Worm (Caenorhabditis elegans) whole organism, dauer: ENCODE data around the gene C11E4.8.

ENCODE experiments used
- unc-62 ChIP-seq: sonication (generic microtip); optimal IDR thresholded peaks from 2 replicates; lab custom pipeline; 2017; ENCODE audit warnings: missing biosample characterization, missing genetic modification reagents, missing genetic modification characterization

The C11E4.8 gene

DNA sequence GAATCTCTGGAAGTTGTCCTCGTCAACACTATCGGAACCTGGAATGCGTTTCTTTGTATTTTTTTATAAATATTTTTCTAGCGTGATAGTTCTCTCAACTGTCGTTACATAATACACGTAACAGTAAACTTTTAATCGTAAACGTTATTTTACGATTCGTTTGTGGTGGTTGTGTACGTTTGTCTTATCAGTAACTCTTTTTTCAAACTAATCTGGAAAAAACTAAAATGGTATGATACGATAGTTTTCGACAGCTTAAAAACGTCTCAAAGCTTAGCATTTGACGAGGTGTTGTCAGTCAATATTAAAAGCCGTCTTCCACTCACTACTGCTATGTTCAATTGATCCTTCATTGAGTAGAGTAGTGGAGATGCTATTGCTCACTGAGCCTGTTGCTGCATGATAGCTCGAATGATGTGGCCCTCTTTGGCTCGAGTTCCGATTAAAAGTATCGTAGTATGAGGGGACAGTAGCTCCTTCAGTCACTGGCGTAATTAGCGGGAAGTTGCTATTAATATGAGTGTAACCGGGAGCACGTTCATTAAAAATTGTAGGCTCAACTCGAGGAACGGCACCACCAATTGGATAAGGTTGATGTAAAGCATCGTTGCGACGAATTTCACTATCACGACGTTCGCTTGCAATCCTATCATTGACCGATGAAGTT is 56.7 kb downstream of the C11E4.8 start:
- no peak for TF ChIP-seq unc-62 (GFP tag; lab: Kevin White, UChicago)

DNA sequence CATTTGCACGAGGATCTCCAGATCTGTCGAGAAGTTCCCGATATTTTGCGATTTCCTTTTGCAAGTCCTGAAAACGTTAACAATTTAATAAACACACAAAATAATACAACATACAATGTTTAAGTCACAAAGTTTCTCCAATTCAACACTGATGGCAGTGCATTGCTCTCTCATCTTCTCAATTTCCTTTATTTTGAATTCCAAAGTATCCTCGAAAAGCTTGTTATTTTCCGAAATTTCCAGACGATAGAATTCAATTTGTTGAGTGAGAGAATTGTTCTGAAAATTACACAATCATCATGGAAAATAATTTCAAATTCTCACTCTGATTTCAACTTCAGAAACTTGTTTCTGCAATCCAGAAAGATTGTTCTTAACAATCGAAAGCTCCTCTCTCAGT is 57.7 kb downstream of the C11E4.8 start:
- no peak for TF ChIP-seq unc-62 (GFP tag; lab: Kevin White, UChicago)

DNA sequence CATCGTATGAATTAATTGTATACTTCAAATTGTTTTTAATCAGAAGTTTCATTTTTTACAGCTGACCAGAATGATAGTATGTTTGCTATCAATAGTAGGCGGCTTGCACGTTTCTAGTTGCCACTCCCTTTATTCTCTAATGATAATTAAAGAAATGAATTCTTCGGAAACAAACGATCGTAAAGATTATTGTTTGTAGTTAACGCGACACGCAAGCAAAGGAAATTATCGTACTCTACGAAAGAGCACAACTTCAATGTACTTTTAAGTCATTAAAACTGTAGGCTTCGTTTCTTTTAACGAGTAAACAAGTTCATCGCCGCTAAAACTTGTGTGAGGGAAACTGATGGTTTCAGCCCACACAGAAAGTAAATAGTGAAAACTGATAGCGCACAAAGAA is 59.2 kb downstream of the C11E4.8 start:
- no peak for TF ChIP-seq unc-62 (GFP tag; lab: Kevin White, UChicago)

DNA sequence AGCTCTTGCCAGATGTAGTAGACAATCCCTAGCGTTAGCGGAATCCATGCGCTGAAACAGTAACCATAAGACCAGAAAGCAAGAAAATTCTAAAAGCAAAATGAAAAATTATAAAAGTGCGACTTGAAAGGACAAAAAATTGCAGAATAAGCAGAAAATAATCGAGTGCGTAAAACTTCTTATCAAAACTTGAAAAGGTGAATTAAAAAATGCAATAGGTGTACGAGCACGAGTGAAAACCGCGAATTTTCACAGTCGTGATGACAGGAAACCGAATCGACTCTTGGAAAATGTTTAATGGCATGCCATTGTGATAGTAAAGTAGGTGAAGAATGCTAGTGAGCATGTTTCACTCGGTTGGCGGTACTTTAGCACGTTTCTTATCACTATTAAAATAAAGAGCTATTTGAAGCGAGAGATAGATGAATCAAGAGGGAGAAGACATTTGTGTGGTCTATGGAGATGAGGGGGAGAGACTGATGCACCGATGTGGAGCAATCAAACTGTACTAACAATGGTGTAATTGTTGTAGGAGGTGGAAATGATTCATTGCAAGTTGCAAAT is 60.0 kb downstream of the C11E4.8 start, which contains the start of gene ifp-1:
Gene ifp-1, minus strand, starts transcription at position 51 of the 564 bp plus-strand sequence.
- TF ChIP-seq unc-62 (GFP tag; lab: Kevin White, UChicago): no peak
